Worm (Caenorhabditis elegans) whole organism, early embryonic: ENCODE measurements around the gene F49F1.9.

Experiments used
- B0310.2 ChIP-seq: sonication (generic microtip); optimal IDR thresholded peaks from 2 replicates; lab custom pipeline; 2016; ENCODE audit warnings: mild to moderate bottlenecking, missing genetic modification characterization, missing compliant biosample characterization
- F13C5.2 ChIP-seq: sonication (generic microtip); optimal IDR thresholded peaks from 2 replicates; lab custom pipeline; 2017; ENCODE audit warnings: mild to moderate bottlenecking, missing genetic modification characterization, inconsistent platforms, missing compliant biosample characterization
- ama-1 ChIP-seq: fragments of 150-350 bp; optimal IDR thresholded peaks from 2 replicates; lab custom pipeline; 2014
- ceh-36 ChIP-seq: sonication (generic microtip); optimal IDR thresholded peaks from 2 replicates; lab custom pipeline; 2016; ENCODE audit warnings: missing genetic modification characterization, inconsistent platforms, missing compliant biosample characterization
- hmg-4 ChIP-seq: fragments of 200-800 bp; sonication (Bioruptor generic); optimal IDR thresholded peaks from 2 replicates; lab custom pipeline; 2018; ENCODE audit warnings: mild to moderate bottlenecking, missing genetic modification characterization, missing compliant biosample characterization
- hnd-1 ChIP-seq: sonication (generic microtip); optimal IDR thresholded peaks from 2 replicates; lab custom pipeline; 2016; ENCODE audit warnings: missing genetic modification characterization, missing compliant biosample characterization
- pes-1 ChIP-seq: fragments of 200-800 bp; sonication (Bioruptor generic); IDR thresholded peaks from 2 replicates; pipeline ENCODE4 v1.3.6; 2022; ENCODE audit warnings: missing genetic modification reagents, missing genetic modification characterization, missing compliant biosample characterization
- sea-1 ChIP-seq: fragments of 200-800 bp; sonication (Bioruptor generic); conservative IDR thresholded peaks from 2 replicates; pipeline ENCODE4 v1.3.6; 2022; ENCODE audit warnings: missing genetic modification characterization, missing compliant biosample characterization
- tra-4 ChIP-seq: sonication (generic microtip); optimal IDR thresholded peaks from 2 replicates; lab custom pipeline; 2017; ENCODE audit warnings: missing genetic modification characterization, missing compliant biosample characterization

DNA sequence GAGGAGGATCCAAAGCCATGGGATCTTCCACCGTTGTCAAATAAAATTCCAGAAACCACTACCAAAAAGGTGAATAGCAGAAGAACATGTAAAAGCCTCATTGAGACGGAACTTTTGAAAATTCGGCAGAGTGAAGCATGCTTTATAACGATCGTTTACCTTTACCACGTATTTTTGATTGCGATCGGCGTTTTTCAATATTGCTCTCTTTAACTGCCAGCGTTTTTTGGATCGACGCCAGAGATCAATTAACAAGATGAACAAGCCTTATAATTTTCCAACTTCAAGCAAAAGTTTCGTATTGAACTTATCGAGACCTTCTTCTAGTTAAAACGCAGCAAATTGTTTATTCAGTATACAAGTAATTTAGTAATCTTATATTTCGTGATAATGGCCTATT, 1.6 kb upstream of the F49F1.9 start, which contains the start of gene F49F1.10:
- TF ChIP-seq ama-1 (lab: Kevin White, UChicago) (no peak), F13C5.2 (tag; lab: Kevin White, UChicago) (no peak), pes-1 (GFP tag; lab: Robert Waterston, UW) (no peak), B0310.2 (tag; lab: Kevin White, UChicago) (no peak), ceh-36 (tag; lab: Kevin White, UChicago) (no peak), hmg-4 (no peak), sea-1 (no peak), hnd-1 (tag; lab: Kevin White, UChicago) (no peak), tra-4 (tag; lab: Kevin White, UChicago) (no peak)
